Worm (Caenorhabditis elegans): ENCODE measurements around the gene rpi-1.

DNA sequence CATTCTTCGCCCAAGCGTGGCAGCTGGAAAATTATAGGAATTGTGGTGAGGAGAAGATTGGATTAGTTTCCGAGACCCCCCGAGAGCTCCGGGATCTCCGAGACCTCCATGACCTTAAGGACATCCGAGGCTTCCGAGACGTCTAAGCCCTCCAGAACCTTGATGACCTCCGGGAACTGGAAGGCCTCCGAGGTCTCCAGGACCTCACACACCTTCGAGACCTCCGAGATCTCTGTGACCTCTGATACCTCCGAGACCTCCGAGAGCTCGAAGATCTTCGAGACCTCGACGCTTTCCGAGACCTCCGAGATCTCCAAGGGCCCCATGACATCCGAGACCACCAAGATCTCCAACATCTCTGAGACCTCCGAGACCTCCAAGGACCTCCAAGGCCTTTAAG, 20.0 kb upstream of the rpi-1 start:
- no peak for TF ChIP-seq him-1 (tag; optimal IDR thresholded peaks at IDR 0.05)
- TF ChIP-seq W03F9.2 (tag; optimal IDR thresholded peaks at IDR 0.05), result no peak

Data from whole organism, L4/young adult.